Worm (Caenorhabditis elegans) whole organism, L3 larva: ENCODE measurements around the gene str-193.

Source experiments
- ceh-16 ChIP-seq: sonication (generic microtip); optimal IDR thresholded peaks from 2 replicates; lab custom pipeline; 2017; ENCODE audit warnings: missing biosample characterization, missing genetic modification characterization
- daf-12 ChIP-seq: fragments of 150-350 bp; optimal IDR thresholded peaks from 2 replicates; lab custom pipeline; 2014; ENCODE audit warnings: missing biosample characterization, missing genetic modification reagents, missing genetic modification characterization
- egl-27 ChIP-seq: sonication (generic microtip); optimal IDR thresholded peaks from 4 replicates; lab custom pipeline; 2017; ENCODE audit warnings: missing biosample characterization, missing genetic modification reagents, missing genetic modification characterization
- elt-3 ChIP-seq, 3 experiments: fragments of 150-350 bp in 1 of 3; sonication (generic microtip) in 2 of 3; optimal IDR thresholded peaks; 2 replicates in 2 of 3; 4 replicates in 1 of 3; lab custom pipeline; 2014 to 2017; ENCODE audit warnings: missing biosample characterization in 3 of 3, missing genetic modification characterization in 3 of 3
- fkh-10 ChIP-seq: sonication (generic microtip); optimal IDR thresholded peaks from 2 replicates; lab custom pipeline; 2017; ENCODE audit warnings: missing biosample characterization, missing genetic modification reagents, missing genetic modification characterization
- fkh-2 ChIP-seq: fragments of 150-350 bp; optimal IDR thresholded peaks from 2 replicates; lab custom pipeline; 2014; ENCODE audit warnings: missing biosample characterization, missing genetic modification reagents, missing genetic modification characterization
- mml-1 ChIP-seq: fragments of 150-350 bp; sonication (generic microtip); optimal IDR thresholded peaks from 3 replicates; lab custom pipeline; 2014; ENCODE audit warnings: missing biosample characterization, missing genetic modification characterization
- nhr-11 ChIP-seq: fragments of 150-350 bp; optimal IDR thresholded peaks from 2 replicates; lab custom pipeline; 2014; ENCODE audit warnings: missing biosample characterization, missing genetic modification characterization
- sea-2 ChIP-seq: fragments of 150-350 bp; sonication (generic microtip); optimal IDR thresholded peaks from 4 replicates; lab custom pipeline; 2014; ENCODE audit warnings: missing biosample characterization, missing genetic modification reagents, missing genetic modification characterization
- skn-1 ChIP-seq: fragments of 150-350 bp; optimal IDR thresholded peaks from 2 replicates; lab custom pipeline; 2014; ENCODE audit warnings: missing biosample characterization, missing genetic modification characterization
- unc-62 ChIP-seq: fragments of 150-350 bp; sonication (generic microtip); optimal IDR thresholded peaks from 4 replicates; lab custom pipeline; 2014; ENCODE audit warnings: missing biosample characterization, missing genetic modification reagents, missing genetic modification characterization
- ztf-11 ChIP-seq: fragments of 150-350 bp; optimal IDR thresholded peaks from 2 replicates; lab custom pipeline; 2014; ENCODE audit warnings: missing biosample characterization, missing genetic modification characterization

DNA sequence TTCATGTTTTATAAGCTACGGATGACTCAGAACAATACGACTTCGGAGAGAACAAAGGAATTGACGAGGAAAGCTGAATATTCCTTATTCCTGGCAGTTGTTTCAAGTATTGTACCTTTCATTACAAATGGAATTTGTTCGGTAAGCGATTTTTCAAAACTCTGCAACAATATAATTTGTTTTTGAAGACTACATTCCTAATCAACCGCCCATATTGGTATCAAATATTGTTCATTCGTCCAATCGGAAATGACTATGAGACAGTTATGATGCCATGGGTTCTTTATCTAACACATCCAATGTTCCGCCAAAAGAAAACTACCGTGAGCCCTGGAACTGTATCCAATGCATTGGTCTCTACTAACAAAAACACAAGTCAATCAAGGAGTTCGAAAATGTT lies 9.4 kb downstream of the str-193 start:
- TF ChIP-seq egl-27 (tag; lab: Kevin White, UChicago) (no peak), unc-62 (GFP tag; lab: Kevin White, UChicago) (no peak), sea-2 (no peak), ceh-16 (tag; lab: Kevin White, UChicago) (no peak), ztf-11 (tag; lab: Kevin White, UChicago) (no peak), skn-1 (tag; lab: Kevin White, UChicago) (no peak), fkh-10 (GFP tag; lab: Kevin White, UChicago) (no peak), fkh-2 (tag; lab: Kevin White, UChicago) (no peak), elt-3 (tag; optimal IDR thresholded peaks at IDR 0.05; lab: Kevin White, UChicago) (no peak), nhr-11 (tag; lab: Kevin White, UChicago) (no peak), mml-1 (tag; lab: Kevin White, UChicago) (no peak), daf-12 (tag; lab: Kevin White, UChicago) (no peak)
